Fruit fly (Drosophila melanogaster) whole organism, prepupa: ENCODE data around the gene elg1.

ENCODE experiments used
- CG10669 ChIP-seq: fragments of 200-800 bp; sonication (Bioruptor generic); optimal IDR thresholded peaks from 3 replicates; lab custom pipeline; 2018; ENCODE audit warnings: missing biosample characterization, mild to moderate bottlenecking, missing genetic modification characterization, moderate library complexity
- CG11762 ChIP-seq: fragments of 200-800 bp; sonication (Bioruptor generic); optimal IDR thresholded peaks from 3 replicates; lab custom pipeline; 2016; ENCODE audit warnings: missing biosample characterization, missing genetic modification characterization; ENCODE audit not compliant: insufficient read depth
- CG3919 ChIP-seq: fragments of 200-800 bp; sonication (Bioruptor generic); optimal IDR thresholded peaks from 3 replicates; lab custom pipeline; 2016; ENCODE audit warnings: missing biosample characterization, missing genetic modification characterization
- CG6163 ChIP-seq: fragments of 200-800 bp; sonication (Bioruptor generic); IDR thresholded peaks from 3 replicates; pipeline ENCODE4 v1.3.6; 2022; ENCODE audit warnings: missing biosample characterization, missing genetic modification characterization
- Eip75B ChIP-seq: fragments of 200-800 bp; sonication (Bioruptor generic); optimal IDR thresholded peaks from 3 replicates; lab custom pipeline; 2016; ENCODE audit warnings: missing biosample characterization, missing genetic modification characterization
- Hr38 ChIP-seq: sonication (Bioruptor generic); optimal IDR thresholded peaks from 2 replicates; lab custom pipeline; 2016; ENCODE audit warnings: missing biosample characterization, missing genetic modification characterization
- Hr39 ChIP-seq: fragments of 200-800 bp; sonication (Bioruptor generic); optimal IDR thresholded peaks from 2 replicates; lab custom pipeline; 2016; ENCODE audit warnings: missing biosample characterization, missing genetic modification characterization
- Hr4 ChIP-seq: fragments of 200-800 bp; sonication (Bioruptor generic); optimal IDR thresholded peaks from 3 replicates; lab custom pipeline; 2016; ENCODE audit warnings: missing biosample characterization, missing genetic modification characterization
- OdsH ChIP-seq: fragments of 200-800 bp; sonication (Bioruptor generic); optimal IDR thresholded peaks from 3 replicates; lab custom pipeline; 2016; ENCODE audit warnings: missing biosample characterization, missing genetic modification characterization
- Sox102F ChIP-seq: fragments of 200-800 bp; sonication (Bioruptor generic); optimal IDR thresholded peaks from 2 replicates; lab custom pipeline; 2016; ENCODE audit warnings: missing biosample characterization, mild to moderate bottlenecking, missing genetic modification characterization
- achi ChIP-seq: fragments of 200-800 bp; sonication (Bioruptor generic); optimal IDR thresholded peaks from 3 replicates; lab custom pipeline; 2016; ENCODE audit warnings: missing biosample characterization, missing genetic modification characterization
- esn ChIP-seq: fragments of 200-800 bp; sonication (Bioruptor generic); optimal IDR thresholded peaks from 2 replicates; lab custom pipeline; 2016; ENCODE audit warnings: missing biosample characterization, mild to moderate bottlenecking, missing genetic modification characterization, moderate library complexity
- fd85E ChIP-seq: fragments of 200-800 bp; sonication (Bioruptor generic); optimal IDR thresholded peaks from 3 replicates; lab custom pipeline; 2016; ENCODE audit warnings: missing biosample characterization, missing genetic modification characterization

DNA sequence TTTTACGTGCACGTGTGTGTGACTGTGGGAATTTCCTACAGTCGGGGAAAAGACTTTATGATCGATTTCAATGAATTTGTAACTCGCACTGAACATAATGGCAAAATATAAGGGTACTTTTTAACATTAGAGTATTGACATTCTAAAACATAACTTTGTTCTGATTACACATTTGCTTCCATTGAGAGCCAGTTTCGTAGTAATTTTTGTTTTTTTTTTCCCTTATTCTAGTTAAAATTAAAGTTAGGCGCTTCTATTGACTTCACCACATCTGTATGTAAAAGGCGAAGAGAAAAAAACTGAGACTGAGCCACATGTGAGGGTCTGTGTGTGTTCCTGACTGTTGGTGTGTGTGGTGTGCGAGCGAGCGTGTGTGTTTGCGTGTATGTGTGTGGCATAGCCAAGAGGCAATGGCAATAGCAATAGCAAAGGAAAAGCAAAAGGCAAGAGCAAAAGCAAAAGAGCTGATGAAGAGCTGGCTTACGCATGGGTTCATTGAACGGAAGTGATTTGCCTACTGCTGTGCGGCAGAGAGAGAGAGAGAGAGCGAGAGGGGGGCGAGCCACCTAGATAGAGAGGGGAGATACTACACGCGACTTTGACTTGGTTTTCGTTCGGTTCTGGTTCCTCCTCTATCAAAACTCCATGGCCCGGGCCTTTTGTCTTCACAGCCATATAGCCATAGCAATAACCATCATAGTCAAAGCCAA lies 30.2 kb downstream of the elg1 start:
- TF ChIP-seq fd85E: peak; percentile 13
- peak; percentile 53 for TF ChIP-seq CG6163
- TF ChIP-seq achi (GFP tag; lab: Kevin White, UChicago): peak; percentile 84
- peak; percentile 84 for TF ChIP-seq OdsH
- peak; percentile 47 for TF ChIP-seq Sox102F (GFP tag; lab: Kevin White, UChicago)
- peak; percentile 78 for TF ChIP-seq CG3919 (GFP tag; lab: Kevin White, UChicago)
- peak; percentile 62 for TF ChIP-seq CG10669
- TF ChIP-seq Hr38 (GFP tag; lab: Kevin White, UChicago): no peak
- peak; percentile 57 for TF ChIP-seq Eip75B (GFP tag; lab: Kevin White, UChicago)
- TF ChIP-seq Hr4 (GFP tag; lab: Kevin White, UChicago): peak; percentile 89
- TF ChIP-seq CG11762 (GFP tag; lab: Kevin White, UChicago): peak; percentile 54
- TF ChIP-seq Hr39 (GFP tag; lab: Kevin White, UChicago): peak; percentile 48
- peak; percentile 56 for TF ChIP-seq esn
